Fruit fly (Drosophila melanogaster): ENCODE measurements around the gene comm2.

Gene comm2

DNA sequence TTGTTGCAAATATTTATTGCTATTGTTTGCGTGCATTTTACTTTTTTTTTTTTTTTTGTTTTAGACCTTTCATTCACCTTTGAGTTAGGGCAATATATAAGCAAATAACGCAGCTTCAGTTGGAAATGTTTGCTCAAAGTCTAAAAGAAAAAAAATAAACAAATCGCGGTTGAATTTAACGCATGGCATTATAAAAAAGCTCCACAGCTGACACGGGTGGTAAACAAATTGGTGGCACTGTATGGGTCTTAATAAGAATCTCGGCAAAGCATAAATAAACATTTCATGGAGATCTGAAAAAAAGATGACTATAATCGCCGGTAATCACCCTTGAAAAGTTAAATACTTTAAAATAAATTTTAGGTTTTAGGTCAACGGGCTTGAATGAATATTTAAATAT is 5.2 kb downstream of the comm2 start (continued):
- TF ChIP-seq ind (GFP tag; optimal IDR thresholded peaks at IDR 0.05) (no peak), unc-4 (GFP tag; IDR thresholded peaks at IDR 0.05; ENCODE audit: partially characterized antibody) (no peak), CG2116 (GFP tag; optimal IDR thresholded peaks at IDR 0.05) (no peak), NFAT (GFP tag; IDR thresholded peaks at IDR 0.05) (no peak), CG8281 (tag; optimal IDR thresholded peaks at IDR 0.05) (peak; percentile 7), CG4424 (GFP tag; optimal IDR thresholded peaks at IDR 0.05) (no peak), CG15696 (tag; optimal IDR thresholded peaks at IDR 0.05) (no peak), otp (GFP tag; IDR thresholded peaks at IDR 0.05) (0 out of 3 replicates have a peak, but pooled peaks have one; percentile 43), row (GFP tag; IDR thresholded peaks at IDR 0.05) (peak; percentile 33; the same call in 1 of the 3 replicates), CG1603 (tag; optimal IDR thresholded peaks at IDR 0.05) (no peak), Fer2 (tag; optimal IDR thresholded peaks at IDR 0.05) (no peak), Ada2b (GFP tag; IDR thresholded peaks at IDR 0.05) (no peak), CG13424 (tag; optimal IDR thresholded peaks at IDR 0.05) (no peak), Dek (tag; optimal IDR thresholded peaks at IDR 0.05) (no peak), pzg (GFP tag; optimal IDR thresholded peaks at IDR 0.05) (no peak), Dfd (GFP tag; optimal IDR thresholded peaks at IDR 0.05) (no peak), CG7372 (GFP tag; IDR thresholded peaks at IDR 0.05) (no peak), CG15514 (GFP tag; optimal IDR thresholded peaks at IDR 0.05) (no peak), bigmax (GFP tag; optimal IDR thresholded peaks at IDR 0.05) (no peak), usp (GFP tag; optimal IDR thresholded peaks at IDR 0.05) (no peak), Sox102F (GFP tag; optimal IDR thresholded peaks at IDR 0.05) (peak; percentile 4), CG8924 (tag; optimal IDR thresholded peaks at IDR 0.05) (no peak), Hr51 (GFP tag; optimal IDR thresholded peaks at IDR 0.05) (peak in 1 of 2 experiments; percentile 7), tio (GFP tag; optimal IDR thresholded peaks at IDR 0.05) (no peak), CG17328 (GFP tag; IDR thresholded peaks at IDR 0.05) (no peak), Hmr (GFP tag; optimal IDR thresholded peaks at IDR 0.05) (peak; percentile 9), HLH3B (GFP tag; IDR thresholded peaks at IDR 0.05) (no peak), bowl (GFP tag; IDR thresholded peaks at IDR 0.05) (no peak), org-1 (GFP tag; optimal IDR thresholded peaks at IDR 0.05) (no peak), tin (GFP tag; optimal IDR thresholded peaks at IDR 0.05) (no peak), Fer3 (tag; optimal IDR thresholded peaks at IDR 0.05) (no peak), dysf (GFP tag; IDR thresholded peaks at IDR 0.05) (0 out of 3 replicates have a peak, but pooled peaks have one; percentile 29), disco-r (GFP tag; optimal IDR thresholded peaks at IDR 0.05) (no peak), sim (GFP tag; IDR thresholded peaks at IDR 0.05) (no peak), oc (tag; optimal IDR thresholded peaks at IDR 0.05) (peak; percentile 48), CG11398 (GFP tag; optimal IDR thresholded peaks at IDR 0.05) (no peak), sqz (GFP tag; optimal IDR thresholded peaks at IDR 0.05) (peak; percentile 21), pita (GFP tag; optimal IDR thresholded peaks at IDR 0.05) (no peak), ftz-f1 (GFP tag; optimal IDR thresholded peaks at IDR 0.05) (no peak), Doc3 (GFP tag; IDR thresholded peaks at IDR 0.05; ENCODE audit: partially characterized antibody) (no peak), CG13296 (GFP tag; optimal IDR thresholded peaks at IDR 0.05) (peak; percentile 38), CG11504 (tag; optimal IDR thresholded peaks at IDR 0.05) (no peak), CG6689 (GFP tag; IDR thresholded peaks at IDR 0.05) (no peak), CG34224 (GFP tag; IDR thresholded peaks at IDR 0.05; ENCODE audit: partially characterized antibody) (no peak)
